Worm (Caenorhabditis elegans): ENCODE measurements around the gene C25H3.3.

The C25H3.3 gene

ce11 chrII:5688959-5689358, 5.0 kb upstream of the C25H3.3 start, which contains the start of gene C25H3.11 (continued):
- TF ChIP-seq nhr-12 (tag; optimal IDR thresholded peaks at IDR 0.05) = no peak
- TF ChIP-seq nhr-43 (tag; optimal IDR thresholded peaks at IDR 0.05; ENCODE audit: poor library complexity, severe bottlenecking) = no peak
- TF ChIP-seq fkh-10 (GFP tag; optimal IDR thresholded peaks at IDR 0.05) = no peak
- TF ChIP-seq mdl-1 (tag; optimal IDR thresholded peaks at IDR 0.05) = no peak
- no peak for TF ChIP-seq nhr-67 (tag; optimal IDR thresholded peaks at IDR 0.05)
- no peak for TF ChIP-seq nhr-11 (tag; optimal IDR thresholded peaks at IDR 0.05)

ce11 chrII:5691216-5691771, 2.7 kb upstream of the C25H3.3 start, which contains the start of the genes ndub-5 and eif-2D:
Gene ndub-5, minus strand, starts transcription at chrII:5691353.
Gene eif-2D, plus strand, starts transcription at chrII:5691721.
- TF ChIP-seq nhr-28 (tag; optimal IDR thresholded peaks at IDR 0.05) = no peak
- TF ChIP-seq nhr-25 (tag; optimal IDR thresholded peaks at IDR 0.05) = no peak
- TF ChIP-seq nhr-23 (tag; optimal IDR thresholded peaks at IDR 0.05) = no peak
- TF ChIP-seq fkh-2 (tag; optimal IDR thresholded peaks at IDR 0.05) = no peak
- TF ChIP-seq nhr-77 (tag; optimal IDR thresholded peaks at IDR 0.05) = no peak
- no peak for TF ChIP-seq nhr-237 (tag; optimal IDR thresholded peaks at IDR 0.05)
- TF ChIP-seq elt-2 (tag; optimal IDR thresholded peaks at IDR 0.05) = peak; percentile 15
- peak; percentile 26 for TF ChIP-seq pha-4 (tag; optimal IDR thresholded peaks at IDR 0.05)
- TF ChIP-seq elt-1 (tag; optimal IDR thresholded peaks at IDR 0.05) = no peak
- TF ChIP-seq ztf-11 (tag; optimal IDR thresholded peaks at IDR 0.05) = no peak
- TF ChIP-seq hmg-11 (tag; optimal IDR thresholded peaks at IDR 0.05) = peak; percentile 6
- TF ChIP-seq nfya-1 (tag; optimal IDR thresholded peaks at IDR 0.05; ENCODE audit: insufficient read depth) = peak; percentile 42
- no peak for TF ChIP-seq tbx-2 (tag; optimal IDR thresholded peaks at IDR 0.05)
- peak; percentile 18 for TF ChIP-seq snpc-4 (tag; optimal IDR thresholded peaks at IDR 0.05)
- no peak for TF ChIP-seq nhr-12 (tag; optimal IDR thresholded peaks at IDR 0.05)
- TF ChIP-seq ZK546.5 (tag; optimal IDR thresholded peaks at IDR 0.05) = no peak
- TF ChIP-seq mml-1 (tag; optimal IDR thresholded peaks at IDR 0.05) = no peak

ce11 chrII:5694798-5695197, 805 bp downstream of the C25H3.3 start, which contains the start of gene C25H3.14:
Gene C25H3.14, plus strand, starts transcription at chrII:5695098.
- no peak for TF ChIP-seq ztf-4 (tag; optimal IDR thresholded peaks at IDR 0.05)
- no peak for TF ChIP-seq elt-2 (tag; optimal IDR thresholded peaks at IDR 0.05)

ce11 chrII:5696218-5696617, 2.2 kb downstream of the C25H3.3 start:
- no peak for TF ChIP-seq egl-5 (tag; optimal IDR thresholded peaks at IDR 0.05)
- TF ChIP-seq nhr-28 (tag; optimal IDR thresholded peaks at IDR 0.05) = no peak
- no peak for TF ChIP-seq elt-1 (tag; optimal IDR thresholded peaks at IDR 0.05)
- TF ChIP-seq zag-1 (tag; optimal IDR thresholded peaks at IDR 0.05) = no peak
- no peak for TF ChIP-seq ztf-11 (tag; optimal IDR thresholded peaks at IDR 0.05)
- no peak for TF ChIP-seq elt-2 (tag; optimal IDR thresholded peaks at IDR 0.05)
- no peak for TF ChIP-seq ztf-4 (tag; optimal IDR thresholded peaks at IDR 0.05)
- TF ChIP-seq nhr-25 (tag; optimal IDR thresholded peaks at IDR 0.05) = no peak
- no peak for TF ChIP-seq ZK546.5 (tag; optimal IDR thresholded peaks at IDR 0.05)
- no peak for TF ChIP-seq pha-4 (tag; optimal IDR thresholded peaks at IDR 0.05)
- no peak for TF ChIP-seq lin-39 (tag; optimal IDR thresholded peaks at IDR 0.05)
- no peak for TF ChIP-seq nhr-23 (tag; optimal IDR thresholded peaks at IDR 0.05)

ce11 chrII:5697338-5697737, 3.3 kb downstream of the C25H3.3 start:
- TF ChIP-seq sea-2 (GFP tag; optimal IDR thresholded peaks at IDR 0.05) = no peak
- TF ChIP-seq nhr-28 (tag; optimal IDR thresholded peaks at IDR 0.05) = no peak
- no peak for TF ChIP-seq fos-1 (tag; optimal IDR thresholded peaks at IDR 0.05)
- no peak for TF ChIP-seq ceh-28 (tag; optimal IDR thresholded peaks at IDR 0.05)
- no peak for TF ChIP-seq ztf-11 (tag; optimal IDR thresholded peaks at IDR 0.05)
- TF ChIP-seq elt-1 (tag; optimal IDR thresholded peaks at IDR 0.05) = no peak
- no peak for TF ChIP-seq pqm-1 (tag; optimal IDR thresholded peaks at IDR 0.05)
- no peak for TF ChIP-seq eor-1 (tag; optimal IDR thresholded peaks at IDR 0.05)

ce11 chrII:5698254-5698653, 4.3 kb downstream of the C25H3.3 start:
- TF ChIP-seq fkh-10 (GFP tag; optimal IDR thresholded peaks at IDR 0.05) (no peak), pqm-1 (tag; optimal IDR thresholded peaks at IDR 0.05) (peak; percentile 42), pha-4 (tag; optimal IDR thresholded peaks at IDR 0.05) (peak; percentile 52), mml-1 (tag; optimal IDR thresholded peaks at IDR 0.05) (no peak), snpc-4 (tag; optimal IDR thresholded peaks at IDR 0.05) (peak; percentile 12), elt-2 (tag; optimal IDR thresholded peaks at IDR 0.05) (peak; percentile 58)
